Worm (Caenorhabditis elegans): ENCODE data around the gene pdf-1.

Gene pdf-1

ce11 chrIII:6903056-6903977 is 9.0 kb downstream of the pdf-1 start, which contains the start of the genes brc-2 and T07E3.3:
TSS of gene brc-2 (minus strand) at chrIII:6903106.
TSS of gene T07E3.3 (plus strand) at chrIII:6903877.
- TF ChIP-seq ztf-23 (GFP tag; IDR thresholded peaks at IDR 0.05) (no peak), ztf-29 (GFP tag; IDR thresholded peaks at IDR 0.05) (no peak), tab-1 (GFP tag; IDR thresholded peaks at IDR 0.05) (no peak), med-1 (GFP tag; optimal IDR thresholded peaks at IDR 0.05; ENCODE audit: insufficient read depth) (no peak), flt-1 (GFP tag; IDR thresholded peaks at IDR 0.05) (no peak), T22C8.4 (GFP tag; IDR thresholded peaks at IDR 0.05) (no peak), klf-2 (GFP tag; conservative IDR thresholded peaks at IDR 0.05) (no peak), ref-1 (GFP tag; conservative IDR thresholded peaks at IDR 0.05) (no peak), cog-1 (tag; optimal IDR thresholded peaks at IDR 0.05) (no peak)

DNA sequence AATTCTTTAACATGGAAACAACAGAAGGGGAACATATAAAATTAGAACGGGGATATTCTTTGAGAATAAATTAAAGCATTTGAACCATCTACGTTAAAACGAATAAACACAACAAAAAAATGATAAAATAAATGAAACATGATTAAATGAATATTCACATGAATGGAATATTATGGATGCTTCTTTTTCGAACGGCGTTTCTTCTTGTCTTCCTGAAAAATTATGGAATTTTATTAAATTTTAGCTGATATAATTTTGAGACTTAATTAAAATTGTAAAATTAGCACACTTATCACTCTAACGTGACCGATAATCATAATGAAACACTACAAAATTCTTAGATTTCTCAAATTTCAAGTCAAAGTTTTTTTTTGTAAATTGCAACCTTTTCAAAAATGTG is 11.7 kb downstream of the pdf-1 start:
- TF ChIP-seq flt-1 (GFP tag; IDR thresholded peaks at IDR 0.05) (no peak), med-1 (GFP tag; optimal IDR thresholded peaks at IDR 0.05; ENCODE audit: insufficient read depth) (no peak), ztf-29 (GFP tag; IDR thresholded peaks at IDR 0.05) (no peak), T22C8.4 (GFP tag; IDR thresholded peaks at IDR 0.05) (no peak), ref-1 (GFP tag; conservative IDR thresholded peaks at IDR 0.05) (no peak), tab-1 (GFP tag; IDR thresholded peaks at IDR 0.05) (no peak), ztf-23 (GFP tag; IDR thresholded peaks at IDR 0.05) (no peak), klf-2 (GFP tag; conservative IDR thresholded peaks at IDR 0.05) (no peak), cog-1 (tag; optimal IDR thresholded peaks at IDR 0.05) (no peak)

ce11 chrIII:6898518-6898917 is 13.8 kb downstream of the pdf-1 start:
- TF ChIP-seq flt-1 (GFP tag; IDR thresholded peaks at IDR 0.05) (no peak), ztf-29 (GFP tag; IDR thresholded peaks at IDR 0.05) (no peak), med-1 (GFP tag; optimal IDR thresholded peaks at IDR 0.05; ENCODE audit: insufficient read depth) (no peak), klf-2 (GFP tag; conservative IDR thresholded peaks at IDR 0.05) (no peak), ztf-23 (GFP tag; IDR thresholded peaks at IDR 0.05) (no peak), ref-1 (GFP tag; conservative IDR thresholded peaks at IDR 0.05) (no peak), T22C8.4 (GFP tag; IDR thresholded peaks at IDR 0.05) (no peak), tab-1 (GFP tag; IDR thresholded peaks at IDR 0.05) (no peak), cog-1 (tag; optimal IDR thresholded peaks at IDR 0.05) (no peak)

ce11 chrIII:6897587-6898064 is 14.7 kb downstream of the pdf-1 start, which contains the start of gene T07E3.4:
TSS of gene T07E3.4 (plus strand) at chrIII:6898014.
- TF ChIP-seq cog-1 (tag; optimal IDR thresholded peaks at IDR 0.05) (no peak), ztf-29 (GFP tag; IDR thresholded peaks at IDR 0.05) (no peak), tab-1 (GFP tag; IDR thresholded peaks at IDR 0.05) (no peak), ztf-23 (GFP tag; IDR thresholded peaks at IDR 0.05) (no peak), flt-1 (GFP tag; IDR thresholded peaks at IDR 0.05) (no peak), med-1 (GFP tag; optimal IDR thresholded peaks at IDR 0.05; ENCODE audit: insufficient read depth) (no peak), klf-2 (GFP tag; conservative IDR thresholded peaks at IDR 0.05) (no peak), ref-1 (GFP tag; conservative IDR thresholded peaks at IDR 0.05) (no peak), T22C8.4 (GFP tag; IDR thresholded peaks at IDR 0.05) (no peak)

DNA sequence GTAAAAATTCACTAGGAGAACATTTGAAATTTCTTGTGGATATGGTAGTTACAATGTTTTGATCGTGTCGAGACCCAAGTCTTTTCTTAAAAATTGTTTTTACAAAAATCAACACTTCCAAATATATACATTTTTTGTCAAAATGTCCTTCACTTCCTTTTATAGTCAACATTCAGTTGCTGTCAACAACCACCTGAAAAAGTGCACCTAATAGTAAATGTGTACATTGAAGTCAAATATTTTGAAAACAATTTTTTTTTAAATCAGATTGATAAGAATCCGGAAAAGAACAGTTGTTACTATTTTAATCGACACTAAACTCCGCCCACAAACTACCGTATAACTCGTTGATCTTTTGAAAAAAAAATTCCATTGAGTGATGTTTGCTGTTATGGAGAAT is 16.6 kb downstream of the pdf-1 start:
- TF ChIP-seq tab-1 (GFP tag; IDR thresholded peaks at IDR 0.05), result no peak
- no peak for TF ChIP-seq ztf-29 (GFP tag; IDR thresholded peaks at IDR 0.05)
- TF ChIP-seq ref-1 (GFP tag; conservative IDR thresholded peaks at IDR 0.05), result no peak
- no peak for TF ChIP-seq cog-1 (tag; optimal IDR thresholded peaks at IDR 0.05)
- no peak for TF ChIP-seq T22C8.4 (GFP tag; IDR thresholded peaks at IDR 0.05)
- no peak for TF ChIP-seq flt-1 (GFP tag; IDR thresholded peaks at IDR 0.05)
- no peak for TF ChIP-seq ztf-23 (GFP tag; IDR thresholded peaks at IDR 0.05)
- no peak for TF ChIP-seq klf-2 (GFP tag; conservative IDR thresholded peaks at IDR 0.05)
- no peak for TF ChIP-seq med-1 (GFP tag; optimal IDR thresholded peaks at IDR 0.05; ENCODE audit: insufficient read depth)

DNA sequence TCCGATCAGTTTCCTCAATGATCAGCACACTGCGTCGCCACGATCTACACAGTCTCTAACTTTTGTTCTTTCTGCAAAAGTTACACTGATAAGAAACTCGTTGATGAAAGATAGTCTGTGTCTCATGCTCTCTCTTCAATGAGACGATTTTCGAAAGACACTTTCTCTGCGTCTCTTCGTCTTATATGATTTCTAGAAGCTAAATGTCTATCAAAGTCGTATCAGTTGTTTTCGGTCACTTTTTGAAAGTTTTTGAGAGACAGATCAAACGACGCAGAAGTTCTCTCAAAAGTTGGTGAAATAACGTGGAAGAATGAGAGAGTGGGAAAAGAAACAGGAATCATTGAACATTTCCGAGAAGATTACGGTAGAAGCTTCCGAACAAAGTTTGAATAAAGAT is 17.1 kb downstream of the pdf-1 start:
- TF ChIP-seq flt-1 (GFP tag; IDR thresholded peaks at IDR 0.05) (no peak), cog-1 (tag; optimal IDR thresholded peaks at IDR 0.05) (no peak), ztf-29 (GFP tag; IDR thresholded peaks at IDR 0.05) (no peak), klf-2 (GFP tag; conservative IDR thresholded peaks at IDR 0.05) (no peak), tab-1 (GFP tag; IDR thresholded peaks at IDR 0.05) (no peak), med-1 (GFP tag; optimal IDR thresholded peaks at IDR 0.05; ENCODE audit: insufficient read depth) (no peak), T22C8.4 (GFP tag; IDR thresholded peaks at IDR 0.05) (no peak), ztf-23 (GFP tag; IDR thresholded peaks at IDR 0.05) (no peak), ref-1 (GFP tag; conservative IDR thresholded peaks at IDR 0.05) (no peak)

- TF ChIP-seq med-1 (GFP tag; optimal IDR thresholded peaks at IDR 0.05; ENCODE audit: insufficient read depth) (no peak), flt-1 (GFP tag; IDR thresholded peaks at IDR 0.05) (no peak), ref-1 (GFP tag; conservative IDR thresholded peaks at IDR 0.05) (no peak), cog-1 (tag; optimal IDR thresholded peaks at IDR 0.05) (no peak), ztf-23 (GFP tag; IDR thresholded peaks at IDR 0.05) (no peak), T22C8.4 (GFP tag; IDR thresholded peaks at IDR 0.05) (no peak), ztf-29 (GFP tag; IDR thresholded peaks at IDR 0.05) (no peak), tab-1 (GFP tag; IDR thresholded peaks at IDR 0.05) (no peak), klf-2 (GFP tag; conservative IDR thresholded peaks at IDR 0.05) (no peak)
These were observed 20.7 kb downstream of the pdf-1 start, which contains the start of gene K04C2.5 for ce11 chrIII:6891560-6891959. TSS of gene K04C2.5 (minus strand) at chrIII:6891660.

DNA sequence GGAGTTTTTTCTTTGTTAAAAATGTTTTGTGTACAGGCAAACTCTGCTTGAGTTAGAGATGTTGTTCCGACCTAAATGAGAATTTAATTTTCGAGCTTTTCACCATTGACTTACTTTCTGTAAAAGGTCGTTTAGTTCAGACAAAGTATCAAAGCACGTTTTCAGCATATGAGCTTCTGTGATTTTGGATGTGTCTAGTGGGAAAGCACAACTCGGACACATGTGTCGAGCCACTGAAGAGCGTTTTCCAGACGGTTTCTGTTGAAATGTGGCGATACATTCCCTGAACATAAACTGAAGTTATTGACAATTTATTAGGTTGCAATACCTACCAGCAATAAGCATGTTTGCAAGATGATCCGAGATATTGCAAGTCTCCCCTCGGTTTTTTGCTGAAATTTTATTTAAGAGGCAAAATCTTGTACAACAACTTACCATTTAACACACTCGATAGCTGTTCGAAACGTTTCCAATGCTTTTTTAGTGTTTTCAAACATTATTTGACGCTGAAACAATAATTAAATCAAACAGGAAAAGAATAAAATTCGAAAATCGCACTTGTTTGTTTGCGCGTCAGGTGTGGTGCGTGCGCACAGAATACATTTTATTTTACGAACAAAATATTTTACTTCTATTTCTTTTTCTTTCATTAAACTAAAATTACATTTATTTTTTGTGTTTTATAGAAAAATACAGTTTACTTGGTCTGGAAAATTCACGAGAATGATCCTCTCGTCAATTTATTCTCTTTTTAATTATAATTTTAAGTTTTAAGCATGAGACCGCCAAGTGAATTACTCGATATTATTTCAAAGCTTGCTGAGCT is 23.1 kb downstream of the pdf-1 start, which contains the start of the genes brd-1 and K04C2.2:
TSS of gene brd-1 (minus strand) at position 506 of the 826 bp plus-strand sequence.
TSS of gene K04C2.2 (plus strand) at position 776 of the 826 bp plus-strand sequence.
- TF ChIP-seq med-1 (GFP tag; optimal IDR thresholded peaks at IDR 0.05; ENCODE audit: insufficient read depth), result no peak
- TF ChIP-seq tab-1 (GFP tag; IDR thresholded peaks at IDR 0.05), result no peak
- no peak for TF ChIP-seq cog-1 (tag; optimal IDR thresholded peaks at IDR 0.05)
- no peak for TF ChIP-seq ztf-23 (GFP tag; IDR thresholded peaks at IDR 0.05)
- TF ChIP-seq ref-1 (GFP tag; conservative IDR thresholded peaks at IDR 0.05), result no peak
